Worm (Caenorhabditis elegans) whole organism, L4 larva: ENCODE data around the gene mai-1.

ENCODE experiments used
- D1046.2 ChIP-seq: fragments of 200-800 bp; sonication (Bioruptor generic); IDR thresholded peaks from 2 replicates; pipeline ENCODE4 v1.3.6; 2022; ENCODE audit warnings: missing genetic modification characterization, missing compliant biosample characterization
- F26F4.8 ChIP-seq: fragments of 200-800 bp; sonication (Bioruptor generic); conservative IDR thresholded peaks from 2 replicates; pipeline ENCODE4 v1.3.6; 2022; ENCODE audit warnings: missing genetic modification characterization, missing compliant biosample characterization
- F37D6.2 ChIP-seq: sonication (generic microtip); optimal IDR thresholded peaks from 2 replicates; lab custom pipeline; 2016; ENCODE audit warnings: mild to moderate bottlenecking, missing genetic modification characterization, missing compliant biosample characterization
- aha-1 ChIP-seq: fragments of 150-350 bp; peaks from one replicate; lab custom pipeline; 2014; ENCODE audit warnings: missing biosample characterization, missing genetic modification characterization
- ama-1 ChIP-seq: fragments of 150-350 bp; optimal IDR thresholded peaks from 2 replicates; lab custom pipeline; 2014; ENCODE audit warnings: inconsistent platforms, mixed read lengths
- ceh-28 ChIP-seq: fragments of 150-350 bp; optimal IDR thresholded peaks from 2 replicates; lab custom pipeline; 2014; ENCODE audit warnings: missing biosample characterization, missing genetic modification reagents, missing genetic modification characterization
- ceh-44 ChIP-seq: fragments of 200-800 bp; sonication (Bioruptor generic); IDR thresholded peaks from 2 replicates; pipeline ENCODE4 v1.3.6; 2022; ENCODE audit warnings: missing genetic modification reagents, missing genetic modification characterization, missing compliant biosample characterization
- ctbp-1 ChIP-seq: fragments of 200-800 bp; sonication (Bioruptor generic); IDR thresholded peaks from 2 replicates; pipeline ENCODE4 v1.3.6; 2022; ENCODE audit warnings: missing genetic modification reagents, missing genetic modification characterization, missing compliant biosample characterization
- daf-16 ChIP-seq, 3 experiments: sonication (generic microtip); optimal IDR thresholded peaks; 2 replicates each; lab custom pipeline; 2016 to 2017; ENCODE audit warnings: missing genetic modification characterization in 3 of 3, missing genetic modification reagents in 3 of 3, mild to moderate bottlenecking in 2 of 3, missing compliant biosample characterization in 2 of 3, missing biosample characterization in 1 of 3, moderate library complexity in 1 of 3
- daf-19 ChIP-seq: fragments of 200-800 bp; sonication (Bioruptor generic); conservative IDR thresholded peaks from 2 replicates; pipeline ENCODE4 v1.3.6; 2022; ENCODE audit warnings: missing genetic modification characterization, missing compliant biosample characterization
- dmd-6 ChIP-seq: fragments of 200-800 bp; sonication (Bioruptor generic); IDR thresholded peaks from 2 replicates; pipeline ENCODE4 v1.3.6; 2022; ENCODE audit warnings: missing genetic modification reagents, missing genetic modification characterization, missing compliant biosample characterization
- dpl-1 ChIP-seq: fragments of 150-350 bp; optimal IDR thresholded peaks from 2 replicates; lab custom pipeline; 2014; ENCODE audit warnings: missing biosample characterization, missing genetic modification reagents, missing genetic modification characterization
- dve-1 ChIP-seq: sonication (generic microtip); optimal IDR thresholded peaks from 2 replicates; lab custom pipeline; 2017; ENCODE audit warnings: antibody characterized with exemption, mild to moderate bottlenecking, missing genetic modification characterization, missing compliant biosample characterization; ENCODE audit not compliant: insufficient read depth
- hlh-11 ChIP-seq: fragments of 200-800 bp; sonication (Bioruptor generic); optimal IDR thresholded peaks from 2 replicates; lab custom pipeline; 2018; ENCODE audit warnings: mild to moderate bottlenecking, missing genetic modification characterization, missing compliant biosample characterization
- hlh-30 ChIP-seq: sonication (generic microtip); optimal IDR thresholded peaks from 2 replicates; lab custom pipeline; 2017; ENCODE audit warnings: antibody characterized with exemption, mild to moderate bottlenecking, missing genetic modification characterization, missing compliant biosample characterization; ENCODE audit not compliant: insufficient read depth
- lin-1 ChIP-seq: fragments of 200-800 bp; sonication (Bioruptor generic); IDR thresholded peaks from 2 replicates; pipeline ENCODE4 v1.3.6; 2022; ENCODE audit warnings: missing genetic modification reagents, missing genetic modification characterization, missing compliant biosample characterization
- lsy-2 ChIP-seq, 2 experiments: fragments of 150-350 bp in 1 of 2; sonication (generic microtip) in 1 of 2; optimal IDR thresholded peaks; 2 replicates each; lab custom pipeline; 2014 to 2017; ENCODE audit warnings: missing biosample characterization in 2 of 2, missing genetic modification characterization in 2 of 2
- mdt-29 ChIP-seq: fragments of 200-800 bp; sonication (Bioruptor generic); IDR thresholded peaks from 2 replicates; pipeline ENCODE4 v1.3.6; 2022; ENCODE audit warnings: missing genetic modification reagents, missing genetic modification characterization, missing compliant biosample characterization
- mes-2 ChIP-seq: sonication (generic microtip); optimal IDR thresholded peaks from 2 replicates; lab custom pipeline; 2016; ENCODE audit warnings: missing genotype, mild to moderate bottlenecking, missing genetic modification characterization, missing compliant biosample characterization; ENCODE audit not compliant: poor library complexity, severe bottlenecking
- nhr-10 ChIP-seq: fragments of 150-350 bp; optimal IDR thresholded peaks from 2 replicates; lab custom pipeline; 2014; ENCODE audit warnings: missing biosample characterization, missing genetic modification characterization
- nhr-102 ChIP-seq: sonication (generic microtip); optimal IDR thresholded peaks from 2 replicates; lab custom pipeline; 2016; ENCODE audit warnings: mild to moderate bottlenecking, missing genetic modification characterization, moderate library complexity, missing compliant biosample characterization
- nhr-11 ChIP-seq: fragments of 150-350 bp; optimal IDR thresholded peaks from 2 replicates; lab custom pipeline; 2014; ENCODE audit warnings: missing biosample characterization, missing genetic modification characterization
- nhr-25 ChIP-seq: sonication (generic microtip); optimal IDR thresholded peaks from 2 replicates; lab custom pipeline; 2017; ENCODE audit warnings: missing genetic modification characterization, mild to moderate bottlenecking, missing compliant biosample characterization, antibody characterized with exemption, moderate library complexity, borderline replicate concordance; ENCODE audit not compliant: insufficient read depth
- nhr-28 ChIP-seq: fragments of 150-350 bp; optimal IDR thresholded peaks from 2 replicates; lab custom pipeline; 2014; ENCODE audit warnings: missing biosample characterization, missing genetic modification characterization
- nhr-48 ChIP-seq: sonication (generic microtip); optimal IDR thresholded peaks from 2 replicates; lab custom pipeline; 2016; ENCODE audit warnings: mild to moderate bottlenecking, missing genetic modification characterization, missing compliant biosample characterization
- nhr-77 ChIP-seq: fragments of 150-350 bp; optimal IDR thresholded peaks from 2 replicates; lab custom pipeline; 2014; ENCODE audit warnings: missing biosample characterization, missing genetic modification characterization
- pha-4 ChIP-seq, 2 experiments: fragments of 150-350 bp in 1 of 2; fragments of 200-800 bp in 1 of 2; sonication (Bioruptor generic) in 1 of 2; IDR thresholded peaks in 1 of 2; optimal IDR thresholded peaks in 1 of 2; 2 replicates each; pipeline versions ENCODE4 v1.3.6 to Lab custom; 2014 to 2022; ENCODE audit warnings: missing genetic modification characterization in 2 of 2, missing genetic modification reagents in 2 of 2, missing biosample characterization in 1 of 2, missing compliant biosample characterization in 1 of 2
- php-3 ChIP-seq: fragments of 200-800 bp; sonication (Bioruptor generic); IDR thresholded peaks from 2 replicates; pipeline ENCODE4 v1.3.6; 2022; ENCODE audit warnings: missing genetic modification reagents, missing genetic modification characterization, missing compliant biosample characterization
- pqm-1 ChIP-seq: sonication (generic microtip); optimal IDR thresholded peaks from 2 replicates; lab custom pipeline; 2017; ENCODE audit warnings: missing biosample characterization, missing genetic modification characterization
- saeg-2 ChIP-seq: fragments of 200-800 bp; sonication (Bioruptor generic); IDR thresholded peaks from 2 replicates; pipeline ENCODE4 v1.3.6; 2022; ENCODE audit warnings: missing genetic modification reagents, missing genetic modification characterization, missing compliant biosample characterization
- set-16 ChIP-seq: fragments of 200-800 bp; sonication (Bioruptor generic); IDR thresholded peaks from 2 replicates; pipeline ENCODE4 v1.3.6; 2022; ENCODE audit warnings: missing genetic modification reagents, missing genetic modification characterization, missing compliant biosample characterization
- tra-1 ChIP-seq: fragments of 200-800 bp; sonication (Bioruptor generic); IDR thresholded peaks from 2 replicates; pipeline ENCODE4 v1.3.6; 2022; ENCODE audit warnings: missing genetic modification reagents, missing genetic modification characterization, missing compliant biosample characterization
- unc-62 ChIP-seq, 3 experiments: fragments of 150-350 bp in 1 of 3; sonication (generic microtip); optimal IDR thresholded peaks in 2 of 3; peaks in 1 of 3; 1 replicate in 1 of 3; 2 replicates in 2 of 3; lab custom pipeline; 2014 to 2017; ENCODE audit warnings: missing biosample characterization in 3 of 3, missing genetic modification characterization in 3 of 3, missing genetic modification reagents in 3 of 3, missing genotype in 1 of 3
- vab-7 ChIP-seq: fragments of 200-800 bp; sonication (Bioruptor generic); IDR thresholded peaks from 2 replicates; pipeline ENCODE4 v1.3.6; 2022; ENCODE audit warnings: missing genetic modification reagents, missing genetic modification characterization, missing compliant biosample characterization
- zfp-3 ChIP-seq: fragments of 200-800 bp; sonication (Bioruptor generic); conservative IDR thresholded peaks from 2 replicates; pipeline ENCODE4 v1.3.6; 2022; ENCODE audit warnings: missing genetic modification reagents, missing genetic modification characterization, missing compliant biosample characterization
- ztf-7 ChIP-seq: fragments of 150-350 bp; optimal IDR thresholded peaks from 2 replicates; lab custom pipeline; 2014; ENCODE audit warnings: missing biosample characterization, missing genetic modification characterization

mai-1 gene

ce11 chrX:3117204-3117603, 815 bp upstream of the mai-1 start (continued):
- TF ChIP-seq unc-62 (GFP tag; optimal IDR thresholded peaks at IDR 0.05 in 1 of 2; lab: Kevin White, UChicago), result no peak
- no peak for TF ChIP-seq unc-62 (tag; optimal IDR thresholded peaks at IDR 0.05; lab: Kevin White, UChicago)
- no peak for TF ChIP-seq F37D6.2 (tag; lab: Kevin White, UChicago)
- TF ChIP-seq tra-1 (GFP tag; lab: Robert Waterston, UW), result peak; percentile 72
- TF ChIP-seq daf-16 (GFP tag; optimal IDR thresholded peaks at IDR 0.05; lab: Kevin White, UChicago), result peak in 1 of 2 experiments; percentile 48
- TF ChIP-seq daf-16 (tag; optimal IDR thresholded peaks at IDR 0.05; lab: Kevin White, UChicago), result peak; percentile 100
- TF ChIP-seq saeg-2, result 0 out of 2 replicates have a peak, but pooled peaks have one; percentile 30
- 0 out of 2 replicates have a peak, but pooled peaks have one; percentile 26 for TF ChIP-seq lin-1 (GFP tag; lab: Robert Waterston, UW)
- TF ChIP-seq ama-1 (lab: Kevin White, UChicago), result no peak
- no peak for TF ChIP-seq dpl-1 (GFP tag; lab: Kevin White, UChicago)

ce11 chrX:3115134-3116032, 1.0 kb downstream of the mai-1 start:
- TF ChIP-seq dmd-6 (GFP tag; lab: Robert Waterston, UW), result peak; percentile 44; the same call in 1 of the 2 replicates
- peak; percentile 21; the same call in 1 of the 2 replicates for TF ChIP-seq mdt-29
- TF ChIP-seq ama-1 (lab: Kevin White, UChicago), result peak; percentile 85
- TF ChIP-seq php-3 (GFP tag; lab: Robert Waterston, UW), result peak; percentile 51; the same call in 1 of the 2 replicates
- TF ChIP-seq nhr-25 (tag; lab: Kevin White, UChicago), result peak; percentile 54
- peak in 1 of 2 experiments; percentile 14 for TF ChIP-seq lsy-2 (tag; optimal IDR thresholded peaks at IDR 0.05; lab: Kevin White, UChicago)
- TF ChIP-seq lin-1 (GFP tag; lab: Robert Waterston, UW), result 0 out of 2 replicates have a peak, but pooled peaks have one; percentile 56
- TF ChIP-seq zfp-3, result peak; percentile 68; the same call in 1 of the 2 replicates
- TF ChIP-seq ctbp-1 (GFP tag; lab: Robert Waterston, UW), result no peak
- TF ChIP-seq nhr-10 (tag; lab: Kevin White, UChicago), result peak; percentile 43
- peak in 1 of 2 experiments; percentile 93 for TF ChIP-seq unc-62 (GFP tag; optimal IDR thresholded peaks at IDR 0.05 in 1 of 2; lab: Kevin White, UChicago)
- no peak for TF ChIP-seq unc-62 (tag; optimal IDR thresholded peaks at IDR 0.05; lab: Kevin White, UChicago)
- no peak for TF ChIP-seq vab-7
- TF ChIP-seq mes-2, result peak; percentile 24
- peak; percentile 89 for TF ChIP-seq aha-1 (tag; lab: Kevin White, UChicago)
- TF ChIP-seq set-16 (GFP tag; lab: Robert Waterston, UW), result peak; percentile 39; the same call in 1 of the 2 replicates
- TF ChIP-seq nhr-77 (tag; lab: Kevin White, UChicago), result peak; percentile 46
- TF ChIP-seq ceh-28 (tag; lab: Kevin White, UChicago), result peak; percentile 7
- no peak for TF ChIP-seq ztf-7 (tag; lab: Kevin White, UChicago)
- no peak for TF ChIP-seq ceh-44
- TF ChIP-seq D1046.2, result peak; percentile 38; the same call in 1 of the 2 replicates
- peak; percentile 13 for TF ChIP-seq nhr-48 (tag; lab: Kevin White, UChicago)
- TF ChIP-seq pha-4 (GFP tag; IDR thresholded peaks at IDR 0.05; lab: Robert Waterston, UW), result no peak; the same call in 1 of the 2 replicates
- TF ChIP-seq pha-4 (tag; optimal IDR thresholded peaks at IDR 0.05; lab: Kevin White, UChicago), result peak; percentile 46
- no peak for TF ChIP-seq pqm-1 (tag; lab: Kevin White, UChicago)
- TF ChIP-seq dve-1 (tag; lab: Kevin White, UChicago), result peak; percentile 85
- peak; percentile 64 for TF ChIP-seq hlh-30
- peak; percentile 48 for TF ChIP-seq nhr-11 (tag; lab: Kevin White, UChicago)
- TF ChIP-seq F26F4.8 (GFP tag; lab: Robert Waterston, UW), result no peak
- TF ChIP-seq daf-19 (GFP tag; lab: Robert Waterston, UW), result no peak
- peak in 1 of 2 experiments; percentile 49 for TF ChIP-seq daf-16 (GFP tag; optimal IDR thresholded peaks at IDR 0.05; lab: Kevin White, UChicago)
- peak; percentile 88 for TF ChIP-seq daf-16 (tag; optimal IDR thresholded peaks at IDR 0.05; lab: Kevin White, UChicago)
- peak; percentile 35 for TF ChIP-seq nhr-102 (tag; lab: Kevin White, UChicago)
- TF ChIP-seq nhr-28 (tag; lab: Kevin White, UChicago), result peak; percentile 84
- TF ChIP-seq hlh-11 (tag; lab: Kevin White, UChicago), result peak; percentile 63
